Fruit fly (Drosophila melanogaster) whole organism, embryonic: Measurements from ENCODE around the gene CG42299.

Source experiments
- Aef1 ChIP-seq: fragments of 200-800 bp; sonication (Bioruptor generic); IDR thresholded peaks from 3 replicates; pipeline ENCODE4 v1.3.6; 2022; ENCODE audit warnings: missing biosample characterization, missing genetic modification characterization
- Atf-2 ChIP-seq: fragments of 200-800 bp; sonication (Bioruptor generic); optimal IDR thresholded peaks from 2 replicates; lab custom pipeline; 2016; ENCODE audit warnings: missing biosample characterization, missing genetic modification characterization
- B-H2 ChIP-seq: fragments of 200-800 bp; sonication (Bioruptor generic); optimal IDR thresholded peaks from 2 replicates; lab custom pipeline; 2018; ENCODE audit warnings: missing biosample characterization, mild to moderate bottlenecking, missing genetic modification characterization
- CG11504 ChIP-seq: fragments of 200-800 bp; sonication (Bioruptor generic); optimal IDR thresholded peaks from 3 replicates; lab custom pipeline; 2019; ENCODE audit warnings: missing biosample characterization, mild to moderate bottlenecking, missing genetic modification characterization, moderate library complexity
- CG11560 ChIP-seq: fragments of 200-800 bp; sonication (Bioruptor generic); IDR thresholded peaks from 3 replicates; pipeline ENCODE4 v1.3.6; 2022; ENCODE audit warnings: missing biosample characterization, missing genetic modification characterization
- CG11696 ChIP-seq: fragments of 200-800 bp; sonication (Bioruptor generic); IDR thresholded peaks from 2 replicates; pipeline ENCODE4 v1.3.6; 2022; ENCODE audit warnings: missing biosample characterization, missing genetic modification characterization
- CG12769 ChIP-seq: fragments of 200-800 bp; sonication (Bioruptor generic); optimal IDR thresholded peaks from 2 replicates; lab custom pipeline; 2019; ENCODE audit warnings: missing biosample characterization, mild to moderate bottlenecking, missing genetic modification characterization, moderate library complexity
- CG15269 ChIP-seq: fragments of 200-800 bp; sonication (Bioruptor generic); optimal IDR thresholded peaks from 2 replicates; lab custom pipeline; 2018; ENCODE audit warnings: missing biosample characterization, mild to moderate bottlenecking, missing genetic modification characterization, moderate library complexity
- CG18262 ChIP-seq: fragments of 200-800 bp; optimal IDR thresholded peaks from 3 replicates; lab custom pipeline; 2019; ENCODE audit warnings: missing biosample characterization, mild to moderate bottlenecking, missing genetic modification characterization, moderate library complexity
- CG2712 ChIP-seq: fragments of 200-800 bp; optimal IDR thresholded peaks from 3 replicates; lab custom pipeline; 2019; ENCODE audit warnings: missing biosample characterization, mild to moderate bottlenecking, missing genetic modification characterization, moderate library complexity
- CG30403 ChIP-seq: fragments of 200-800 bp; sonication (Bioruptor generic); optimal IDR thresholded peaks from 3 replicates; lab custom pipeline; 2016; ENCODE audit warnings: missing biosample characterization, missing genetic modification characterization
- CG32532 ChIP-seq: fragments of 200-800 bp; sonication (Bioruptor generic); IDR thresholded peaks from 2 replicates; pipeline ENCODE4 v1.3.6; 2022; ENCODE audit warnings: missing biosample characterization, missing genetic modification characterization
- CG33213 ChIP-seq: fragments of 200-800 bp; sonication (Bioruptor generic); optimal IDR thresholded peaks from 3 replicates; lab custom pipeline; 2016; ENCODE audit warnings: missing biosample characterization, missing genetic modification characterization
- CG3407 ChIP-seq: fragments of 200-800 bp; sonication (Bioruptor generic); optimal IDR thresholded peaks from 2 replicates; lab custom pipeline; 2018; ENCODE audit warnings: missing biosample characterization, mild to moderate bottlenecking, missing genetic modification characterization
- CG4820 ChIP-seq: fragments of 200-800 bp; sonication (Bioruptor generic); optimal IDR thresholded peaks from 3 replicates; lab custom pipeline; 2016; ENCODE audit warnings: missing biosample characterization, missing genetic modification characterization
- CG7556 ChIP-seq: fragments of 200-800 bp; sonication (Bioruptor generic); optimal IDR thresholded peaks from 2 replicates; lab custom pipeline; 2017; ENCODE audit warnings: missing biosample characterization, mild to moderate bottlenecking, missing genetic modification characterization
- CG8290 ChIP-seq, 3 experiments: fragments of 200-800 bp; sonication (Bioruptor generic); optimal IDR thresholded peaks; 2 replicates each; lab custom pipeline; 2016 to 2019; ENCODE audit warnings: missing biosample characterization in 3 of 3, missing genetic modification characterization in 3 of 3, mild to moderate bottlenecking in 2 of 3, moderate library complexity in 1 of 3
- CG9876 ChIP-seq: fragments of 200-800 bp; sonication (Bioruptor generic); optimal IDR thresholded peaks from 2 replicates; lab custom pipeline; 2016; ENCODE audit warnings: missing biosample characterization, missing genetic modification characterization
- CkIIα-i1 ChIP-seq: fragments of 200-800 bp; sonication (Bioruptor generic); IDR thresholded peaks from 2 replicates; pipeline ENCODE4 v1.3.6; 2022; ENCODE audit warnings: missing biosample characterization, missing genetic modification characterization
- Ets65A ChIP-seq: fragments of 200-800 bp; sonication (Bioruptor generic); peaks from one replicate; lab custom pipeline; 2016; ENCODE audit warnings: missing biosample characterization, missing genetic modification characterization
- Gug ChIP-seq: fragments of 200-800 bp; sonication (Bioruptor generic); IDR thresholded peaks from 4 replicates; pipeline ENCODE4 v1.3.6; 2022; ENCODE audit warnings: missing biosample characterization, missing genetic modification characterization
- H2.0 ChIP-seq: fragments of 200-800 bp; sonication (Bioruptor generic); IDR thresholded peaks from 2 replicates; pipeline ENCODE4 v1.3.6; 2022; ENCODE audit warnings: missing biosample characterization, missing genetic modification characterization
- HLH3B ChIP-seq: fragments of 200-800 bp; sonication (Bioruptor generic); IDR thresholded peaks from 2 replicates; pipeline ENCODE4 v1.3.6; 2022; ENCODE audit warnings: missing biosample characterization, missing genetic modification characterization
- Hey ChIP-seq: fragments of 200-800 bp; sonication (Bioruptor generic); optimal IDR thresholded peaks from 3 replicates; lab custom pipeline; 2018; ENCODE audit warnings: missing biosample characterization, mild to moderate bottlenecking, missing genetic modification characterization
- MBD-R2 ChIP-seq: fragments of 200-800 bp; sonication (Bioruptor generic); IDR thresholded peaks from 2 replicates; pipeline ENCODE4 v1.3.6; 2022; ENCODE audit warnings: missing biosample characterization, missing genetic modification characterization
- MTF-1 ChIP-seq: fragments of 200-800 bp; sonication (Bioruptor generic); optimal IDR thresholded peaks from 2 replicates; lab custom pipeline; 2018; ENCODE audit warnings: missing biosample characterization, mild to moderate bottlenecking, missing genetic modification characterization, borderline replicate concordance
- NfI ChIP-seq: fragments of 200-800 bp; sonication (Bioruptor generic); optimal IDR thresholded peaks from 3 replicates; lab custom pipeline; 2018; ENCODE audit warnings: missing biosample characterization, mild to moderate bottlenecking, missing genetic modification characterization, moderate library complexity
- Pdp1 ChIP-seq, 2 experiments: fragments of 200-800 bp; sonication (Bioruptor generic); optimal IDR thresholded peaks; 3 replicates each; lab custom pipeline; 2016; ENCODE audit warnings: missing biosample characterization in 2 of 2, missing genetic modification characterization in 2 of 2, mild to moderate bottlenecking in 1 of 2, moderate library complexity in 1 of 2
- Ptx1 ChIP-seq: fragments of 200-800 bp; sonication (Bioruptor generic); IDR thresholded peaks from 2 replicates; pipeline ENCODE4 v1.3.6; 2022; ENCODE audit warnings: missing biosample characterization, missing genetic modification characterization
- Sox102F ChIP-seq: fragments of 200-800 bp; sonication (Bioruptor generic); optimal IDR thresholded peaks from 2 replicates; lab custom pipeline; 2018; ENCODE audit warnings: missing biosample characterization, mild to moderate bottlenecking, missing genetic modification characterization, moderate library complexity
- ab ChIP-seq: fragments of 200-800 bp; sonication (Bioruptor generic); optimal IDR thresholded peaks from 2 replicates; lab custom pipeline; 2016; ENCODE audit warnings: missing biosample characterization, missing genetic modification characterization
- abd-A ChIP-seq: fragments of 200-800 bp; sonication (Bioruptor generic); optimal IDR thresholded peaks from 3 replicates; lab custom pipeline; 2019; ENCODE audit warnings: missing biosample characterization, mild to moderate bottlenecking, missing genetic modification characterization, moderate library complexity
- ara ChIP-seq: fragments of 200-800 bp; sonication (Bioruptor generic); IDR thresholded peaks from 2 replicates; pipeline ENCODE4 v1.3.6; 2022; ENCODE audit warnings: missing biosample characterization, missing genetic modification characterization
- az2 ChIP-seq: fragments of 200-800 bp; sonication (Bioruptor generic); optimal IDR thresholded peaks from 3 replicates; lab custom pipeline; 2016; ENCODE audit warnings: missing biosample characterization, missing genetic modification characterization
- danr ChIP-seq: fragments of 200-800 bp; sonication (Bioruptor generic); IDR thresholded peaks from 2 replicates; pipeline ENCODE4 v1.3.6; 2022; ENCODE audit warnings: missing biosample characterization, missing genetic modification characterization
- dysf ChIP-seq: fragments of 200-800 bp; sonication (Bioruptor generic); IDR thresholded peaks from 3 replicates; pipeline ENCODE4 v1.3.6; 2022; ENCODE audit warnings: missing biosample characterization, missing genetic modification characterization
- fd96Cb ChIP-seq: fragments of 200-800 bp; sonication (Bioruptor generic); optimal IDR thresholded peaks from 2 replicates; lab custom pipeline; 2018; ENCODE audit warnings: missing biosample characterization, mild to moderate bottlenecking, missing genetic modification characterization, moderate library complexity
- ham ChIP-seq: fragments of 200-800 bp; sonication (Bioruptor generic); IDR thresholded peaks from 2 replicates; pipeline ENCODE4 v1.3.6; 2022; ENCODE audit warnings: missing biosample characterization, missing genetic modification characterization
- kay ChIP-seq: fragments of 200-800 bp; sonication (Bioruptor generic); optimal IDR thresholded peaks from 2 replicates; lab custom pipeline; 2016; ENCODE audit warnings: missing biosample characterization, missing genetic modification characterization
- lmd ChIP-seq: fragments of 200-800 bp; sonication (Bioruptor generic); IDR thresholded peaks from 2 replicates; pipeline ENCODE4 v1.3.6; 2022; ENCODE audit warnings: missing biosample characterization, missing genetic modification characterization
- mam ChIP-seq: fragments of 200-800 bp; sonication (Bioruptor generic); optimal IDR thresholded peaks from 3 replicates; lab custom pipeline; 2016; ENCODE audit warnings: missing biosample characterization, missing genetic modification characterization
- org-1 ChIP-seq: fragments of 200-800 bp; sonication (Bioruptor generic); optimal IDR thresholded peaks from 2 replicates; lab custom pipeline; 2017; ENCODE audit warnings: missing biosample characterization, missing genetic modification characterization
- phol ChIP-seq: fragments of 200-800 bp; sonication (Bioruptor generic); optimal IDR thresholded peaks from 3 replicates; lab custom pipeline; 2018; ENCODE audit warnings: missing biosample characterization, mild to moderate bottlenecking, missing genetic modification characterization, moderate library complexity
- pnt ChIP-seq: fragments of 200-800 bp; sonication (Bioruptor generic); optimal IDR thresholded peaks from 3 replicates; lab custom pipeline; 2016; ENCODE audit warnings: missing biosample characterization, missing genetic modification characterization
- sens-2 ChIP-seq: fragments of 200-800 bp; sonication (Bioruptor generic); IDR thresholded peaks from 2 replicates; pipeline ENCODE4 v1.3.6; 2022; ENCODE audit warnings: missing biosample characterization, missing genetic modification characterization
- slbo ChIP-seq: fragments of 200-800 bp; sonication (Bioruptor generic); IDR thresholded peaks from 2 replicates; pipeline ENCODE4 v1.3.6; 2022; ENCODE audit warnings: missing biosample characterization, missing genetic modification characterization
- sr ChIP-seq: fragments of 200-800 bp; sonication (Bioruptor generic); IDR thresholded peaks from 3 replicates; pipeline ENCODE4 v1.3.6; 2022; ENCODE audit warnings: missing biosample characterization, missing genetic modification characterization
- ssp ChIP-seq: fragments of 200-800 bp; sonication (Bioruptor generic); IDR thresholded peaks from 2 replicates; pipeline ENCODE4 v1.3.6; 2022; ENCODE audit warnings: missing biosample characterization, missing genetic modification characterization
- tin ChIP-seq: fragments of 200-800 bp; sonication (Bioruptor generic); optimal IDR thresholded peaks from 3 replicates; lab custom pipeline; 2016; ENCODE audit warnings: missing biosample characterization, missing genetic modification characterization
- z ChIP-seq: fragments of 200-800 bp; sonication (Bioruptor generic); IDR thresholded peaks from 3 replicates; pipeline ENCODE4 v1.3.6; 2022; ENCODE audit warnings: missing biosample characterization, missing genetic modification characterization
- zen ChIP-seq: fragments of 200-800 bp; sonication (Bioruptor generic); optimal IDR thresholded peaks from 3 replicates; lab custom pipeline; 2018; ENCODE audit warnings: missing biosample characterization, mild to moderate bottlenecking, missing genetic modification characterization, moderate library complexity

Gene CG42299

dm6 chrX:15532062-15532461, 43.4 kb downstream of the CG42299 start (continued):
- TF ChIP-seq CG12769 (tag; lab: Kevin White, UChicago): peak; percentile 39
- peak; percentile 20 for TF ChIP-seq CG2712 (tag; lab: Kevin White, UChicago)
- TF ChIP-seq B-H2 (GFP tag; lab: Kevin White, UChicago): no peak
- TF ChIP-seq phol: peak; percentile 42
- TF ChIP-seq ssp (GFP tag; lab: Robert Waterston, UW): peak; percentile 39; the same call in 1 of the 2 replicates
- TF ChIP-seq ara (GFP tag; lab: Robert Waterston, UW): peak; percentile 33; the same call in 1 of the 2 replicates
- peak; percentile 48; the same call in 1 of the 3 replicates for TF ChIP-seq sr (GFP tag; lab: Robert Waterston, UW)
- TF ChIP-seq CG9876 (GFP tag; lab: Kevin White, UChicago): no peak
- peak; percentile 26 for TF ChIP-seq CG4820 (GFP tag; lab: Kevin White, UChicago)
- peak; percentile 63 for TF ChIP-seq CG11504 (tag; lab: Kevin White, UChicago)
- peak; percentile 41 for TF ChIP-seq mam (GFP tag; lab: Kevin White, UChicago)
- peak; percentile 53; the same call in 1 of the 2 replicates for TF ChIP-seq HLH3B
- TF ChIP-seq danr: peak; percentile 30; the same call in 1 of the 2 replicates
- TF ChIP-seq zen (tag; lab: Kevin White, UChicago): no peak
- TF ChIP-seq abd-A (tag; lab: Kevin White, UChicago): no peak
- TF ChIP-seq Ets65A (GFP tag; lab: Kevin White, UChicago): peak; percentile 65
- TF ChIP-seq Pdp1 (GFP tag; optimal IDR thresholded peaks at IDR 0.05; lab: Kevin White, UChicago): peak; percentile 25 to 45
- peak; percentile 10 for TF ChIP-seq CG18262 (tag; lab: Kevin White, UChicago)
- no peak for TF ChIP-seq CG11696 (GFP tag; lab: Robert Waterston, UW)
- peak; percentile 30 for TF ChIP-seq CG30403 (GFP tag; lab: Kevin White, UChicago)
- TF ChIP-seq MBD-R2 (GFP tag; lab: Robert Waterston, UW): peak; percentile 26; the same call in 1 of the 2 replicates
- peak; percentile 24 for TF ChIP-seq fd96Cb
- TF ChIP-seq z (GFP tag; lab: Robert Waterston, UW): no peak
- peak; percentile 65 for TF ChIP-seq CG32532 (GFP tag; lab: Robert Waterston, UW)
- TF ChIP-seq lmd (GFP tag; lab: Robert Waterston, UW): peak; percentile 62
- peak; percentile 40; the same call in 2 of the 3 replicates for TF ChIP-seq Aef1 (GFP tag; lab: Robert Waterston, UW)
- TF ChIP-seq CG11560 (tag; lab: Robert Waterston, UW): no peak
- no peak for TF ChIP-seq ab (GFP tag; lab: Kevin White, UChicago)
- TF ChIP-seq org-1: peak; percentile 12
- TF ChIP-seq az2 (GFP tag; lab: Kevin White, UChicago): peak; percentile 30
- TF ChIP-seq Ptx1: peak; percentile 59
- peak; percentile 67 for TF ChIP-seq dysf (GFP tag; lab: Robert Waterston, UW)
- TF ChIP-seq CG7556 (GFP tag; lab: Kevin White, UChicago): peak; percentile 25
- TF ChIP-seq slbo: peak; percentile 67
- TF ChIP-seq CG3407 (GFP tag; lab: Kevin White, UChicago): no peak
- TF ChIP-seq Sox102F (GFP tag; lab: Kevin White, UChicago): peak; percentile 62
- peak; percentile 26 for TF ChIP-seq NfI (GFP tag; lab: Kevin White, UChicago)
- TF ChIP-seq CG33213 (GFP tag; lab: Kevin White, UChicago): peak; percentile 2
- TF ChIP-seq H2.0 (GFP tag; lab: Robert Waterston, UW): peak; percentile 49
- no peak for TF ChIP-seq ham
- 0 out of 2 replicates have a peak, but pooled peaks have one; percentile 20 for TF ChIP-seq sens-2 (GFP tag; lab: Robert Waterston, UW)
- no peak for TF ChIP-seq MTF-1 (GFP tag; lab: Kevin White, UChicago)
- TF ChIP-seq Hey (tag; lab: Kevin White, UChicago): no peak
- TF ChIP-seq CkIIα-i1 (GFP tag; lab: Robert Waterston, UW): no peak
- no peak for TF ChIP-seq Atf-2 (GFP tag; lab: Kevin White, UChicago)
- TF ChIP-seq CG8290 (GFP tag; optimal IDR thresholded peaks at IDR 0.05; lab: Kevin White, UChicago): no peak
- TF ChIP-seq CG8290 (tag; optimal IDR thresholded peaks at IDR 0.05; lab: Kevin White, UChicago): peak in 1 of 2 experiments; percentile 40
- TF ChIP-seq pnt (GFP tag; lab: Kevin White, UChicago): no peak
- TF ChIP-seq Gug (GFP tag; lab: Robert Waterston, UW): peak; percentile 51; the same call in 2 of the 4 replicates
- no peak for TF ChIP-seq kay (GFP tag; lab: Kevin White, UChicago)
- TF ChIP-seq tin (GFP tag; lab: Kevin White, UChicago): peak; percentile 5
- TF ChIP-seq CG15269: peak; percentile 45
